Worm (Caenorhabditis elegans) whole organism, L4/young adult: Measurements from ENCODE around the gene flcn-1.

ENCODE experiments used
- W03F9.2 ChIP-seq: fragments of 150-350 bp; optimal IDR thresholded peaks from 2 replicates; lab custom pipeline; 2014; ENCODE audit warnings: missing biosample characterization, missing genetic modification characterization
- dao-5 ChIP-seq: sonication (generic microtip); optimal IDR thresholded peaks from 2 replicates; lab custom pipeline; 2016; ENCODE audit warnings: missing genotype, missing genetic modification characterization, moderate library complexity, missing compliant biosample characterization
- him-1 ChIP-seq: sonication (generic microtip); optimal IDR thresholded peaks from 2 replicates; lab custom pipeline; 2016; ENCODE audit warnings: missing genotype, missing genetic modification reagents, missing genetic modification characterization, missing compliant biosample characterization

DNA sequence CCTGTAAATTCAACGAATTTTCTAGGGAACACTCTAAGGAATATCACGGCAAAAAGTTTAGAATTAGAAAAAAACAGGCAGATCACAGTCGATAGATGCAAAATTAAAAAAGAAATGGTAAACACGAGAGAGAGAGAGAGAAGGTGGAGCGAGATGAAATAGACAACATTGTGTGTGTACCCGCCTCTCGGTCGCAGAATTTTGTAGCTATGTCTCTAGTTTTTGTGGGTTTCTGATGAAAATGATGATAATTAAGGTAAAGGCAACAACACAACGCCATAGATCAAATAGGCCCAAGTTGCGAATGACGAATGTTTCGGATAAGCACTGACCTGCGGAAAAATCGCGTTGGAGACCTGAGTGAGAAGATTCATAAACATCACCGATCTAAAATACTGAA is 44.9 kb downstream of the flcn-1 start, which contains the start of gene sod-1:
- TF ChIP-seq dao-5 (no peak), W03F9.2 (tag; lab: Kevin White, UChicago) (no peak), him-1 (tag; lab: Kevin White, UChicago) (no peak)
